Worm (Caenorhabditis elegans) whole organism, L2 larva: ENCODE results near the gene W08F4.10.
A peak's percentile ranks its signal among the peaks of the same experiment; 100 is the strongest.

Experiments used
- gmeb-1 ChIP-seq: fragments of 150-350 bp; optimal IDR thresholded peaks from 2 replicates; lab custom pipeline; 2014; ENCODE audit warnings: missing biosample characterization, missing genetic modification characterization
- lin-13 ChIP-seq: fragments of 150-350 bp; optimal IDR thresholded peaks from 2 replicates; lab custom pipeline; 2014; ENCODE audit warnings: missing biosample characterization, missing genetic modification reagents, missing genetic modification characterization
- mdl-1 ChIP-seq, 2 experiments: fragments of 150-350 bp in 1 of 2; sonication (generic microtip) in 1 of 2; optimal IDR thresholded peaks; 2 replicates each; lab custom pipeline; 2017; ENCODE audit warnings: missing biosample characterization in 2 of 2, missing genetic modification characterization in 2 of 2
- snpc-4 ChIP-seq: fragments of 150-350 bp; optimal IDR thresholded peaks from 2 replicates; lab custom pipeline; 2014; ENCODE audit warnings: missing biosample characterization, missing genetic modification characterization
- unc-39 ChIP-seq: fragments of 150-350 bp; optimal IDR thresholded peaks from 2 replicates; lab custom pipeline; 2014; ENCODE audit warnings: missing biosample characterization, missing genetic modification characterization
- unc-55 ChIP-seq: fragments of 150-350 bp; sonication (generic microtip); optimal IDR thresholded peaks from 3 replicates; lab custom pipeline; 2014; ENCODE audit warnings: missing biosample characterization, missing genetic modification reagents, missing genetic modification characterization
- unc-62 ChIP-seq: fragments of 150-350 bp; optimal IDR thresholded peaks from 2 replicates; lab custom pipeline; 2014; ENCODE audit warnings: missing biosample characterization, missing genetic modification reagents, missing genetic modification characterization
- ztf-1 ChIP-seq: fragments of 200-800 bp; sonication (Bioruptor generic); conservative IDR thresholded peaks from 2 replicates; pipeline ENCODE4 v1.3.6; 2022; ENCODE audit warnings: missing genetic modification characterization, missing compliant biosample characterization

DNA sequence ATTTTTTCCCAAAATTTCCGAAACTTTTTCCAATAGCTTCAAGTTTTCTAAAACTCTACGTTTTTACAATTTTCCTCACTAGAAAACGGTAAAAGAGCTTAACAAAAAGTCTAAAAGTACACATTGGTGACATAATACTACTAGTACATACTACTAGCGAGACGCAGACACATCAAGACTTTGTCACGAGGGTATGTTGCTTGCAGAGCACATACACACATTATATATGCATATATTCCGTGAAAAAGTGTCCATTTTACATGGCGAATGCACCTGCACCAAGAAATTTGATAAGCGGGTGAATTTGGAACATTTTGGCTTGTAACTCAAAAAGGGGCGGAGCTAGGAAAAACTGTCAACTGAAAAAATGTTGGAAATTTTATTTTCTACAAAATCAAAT lies 10.3 kb upstream of the W08F4.10 start:
- TF ChIP-seq ztf-1 (no peak), unc-62 (GFP tag; lab: Kevin White, UChicago) (no peak), gmeb-1 (peak; percentile 32), lin-13 (GFP tag; lab: Kevin White, UChicago) (no peak), unc-55 (GFP tag; lab: Kevin White, UChicago) (peak; percentile 79), unc-39 (no peak), snpc-4 (tag; lab: Kevin White, UChicago) (no peak), mdl-1 (tag; optimal IDR thresholded peaks at IDR 0.05; lab: Kevin White, UChicago) (peak; percentile 10 to 67)
